Fruit fly (Drosophila melanogaster) whole organism, embryonic: ENCODE results near the gene CG32985.

ENCODE experiments used
- Aef1 ChIP-seq: fragments of 200-800 bp; sonication (Bioruptor generic); IDR thresholded peaks from 3 replicates; pipeline ENCODE4 v1.3.6; 2022; ENCODE audit warnings: missing biosample characterization, missing genetic modification characterization
- CG12155 ChIP-seq: fragments of 200-800 bp; sonication (Bioruptor generic); optimal IDR thresholded peaks from 3 replicates; lab custom pipeline; 2016; ENCODE audit warnings: missing biosample characterization, missing genetic modification characterization
- CG13123 ChIP-seq: fragments of 200-800 bp; sonication (Bioruptor generic); optimal IDR thresholded peaks from 2 replicates; lab custom pipeline; 2016; ENCODE audit warnings: missing biosample characterization, missing genetic modification characterization
- CG1529 ChIP-seq: fragments of 200-800 bp; sonication (Bioruptor generic); optimal IDR thresholded peaks from 3 replicates; lab custom pipeline; 2018; ENCODE audit warnings: missing biosample characterization, missing genetic modification characterization
- CG2202 ChIP-seq: fragments of 200-800 bp; sonication (Bioruptor generic); optimal IDR thresholded peaks from 2 replicates; lab custom pipeline; 2018; ENCODE audit warnings: missing biosample characterization, mild to moderate bottlenecking, missing genetic modification characterization
- CG30020 ChIP-seq: fragments of 200-800 bp; optimal IDR thresholded peaks from 2 replicates; lab custom pipeline; 2019; ENCODE audit warnings: missing biosample characterization, mild to moderate bottlenecking, missing genetic modification characterization, moderate library complexity
- CG31388 ChIP-seq: fragments of 200-800 bp; sonication (Bioruptor generic); optimal IDR thresholded peaks from 2 replicates; lab custom pipeline; 2016; ENCODE audit warnings: missing biosample characterization, missing genetic modification characterization
- CG3281 ChIP-seq: fragments of 200-800 bp; sonication (Bioruptor generic); optimal IDR thresholded peaks from 3 replicates; lab custom pipeline; 2017; ENCODE audit warnings: missing biosample characterization, mild to moderate bottlenecking, missing genetic modification characterization
- CG34422 ChIP-seq: fragments of 200-800 bp; sonication (Bioruptor generic); IDR thresholded peaks from 3 replicates; pipeline ENCODE4 v1.3.6; 2022; ENCODE audit warnings: missing biosample characterization, missing genetic modification characterization
- CG3995 ChIP-seq: fragments of 200-800 bp; sonication (Bioruptor generic); optimal IDR thresholded peaks from 3 replicates; lab custom pipeline; 2016; ENCODE audit warnings: missing biosample characterization, missing genetic modification characterization
- CG7839 ChIP-seq: fragments of 200-800 bp; sonication (Bioruptor generic); optimal IDR thresholded peaks from 3 replicates; lab custom pipeline; 2018; ENCODE audit warnings: missing biosample characterization, mild to moderate bottlenecking, missing genetic modification characterization, moderate library complexity
- CG7987 ChIP-seq: fragments of 200-800 bp; sonication (Bioruptor generic); optimal IDR thresholded peaks from 2 replicates; lab custom pipeline; 2018; ENCODE audit warnings: missing biosample characterization, mild to moderate bottlenecking, missing genetic modification characterization, moderate library complexity
- CG9876 ChIP-seq: fragments of 200-800 bp; sonication (Bioruptor generic); optimal IDR thresholded peaks from 2 replicates; lab custom pipeline; 2016; ENCODE audit warnings: missing biosample characterization, missing genetic modification characterization
- D19A ChIP-seq: fragments of 200-800 bp; optimal IDR thresholded peaks from 3 replicates; lab custom pipeline; 2019; ENCODE audit warnings: missing biosample characterization, mild to moderate bottlenecking, missing genetic modification characterization, moderate library complexity
- D19B ChIP-seq: fragments of 200-800 bp; sonication (Bioruptor generic); optimal IDR thresholded peaks from 2 replicates; lab custom pipeline; 2017; ENCODE audit warnings: missing biosample characterization, mild to moderate bottlenecking, missing genetic modification characterization
- Dll ChIP-seq: fragments of 200-800 bp; sonication (Bioruptor generic); IDR thresholded peaks from 4 replicates; pipeline ENCODE4 v1.3.6; 2022; ENCODE audit warnings: missing biosample characterization, missing genetic modification characterization; ENCODE audit not compliant: partially characterized antibody
- Drgx ChIP-seq: fragments of 200-800 bp; sonication (Bioruptor generic); IDR thresholded peaks from 2 replicates; pipeline ENCODE4 v1.3.6; 2022; ENCODE audit warnings: missing biosample characterization, missing genetic modification characterization
- E2f1 ChIP-seq: fragments of 200-800 bp; sonication (Bioruptor generic); IDR thresholded peaks from 2 replicates; pipeline ENCODE4 v1.3.6; 2022; ENCODE audit warnings: missing biosample characterization, missing genetic modification characterization
- ERR ChIP-seq: fragments of 200-800 bp; sonication (Bioruptor generic); optimal IDR thresholded peaks from 2 replicates; lab custom pipeline; 2016; ENCODE audit warnings: missing biosample characterization, missing genetic modification characterization
- Elba2 ChIP-seq: fragments of 200-800 bp; sonication (Bioruptor generic); optimal IDR thresholded peaks from 3 replicates; lab custom pipeline; 2016; ENCODE audit warnings: missing biosample characterization, missing genetic modification characterization
- GATAe ChIP-seq: fragments of 200-800 bp; sonication (Bioruptor generic); conservative IDR thresholded peaks from 2 replicates; pipeline ENCODE4 v1.3.6; 2022; ENCODE audit warnings: missing biosample characterization, missing genetic modification characterization
- Hr51 ChIP-seq, 2 experiments: fragments of 200-800 bp; sonication (Bioruptor generic); optimal IDR thresholded peaks; 2 replicates in 1 of 2; 3 replicates in 1 of 2; lab custom pipeline; 2016 to 2018; ENCODE audit warnings: missing biosample characterization in 2 of 2, missing genetic modification characterization in 2 of 2, mild to moderate bottlenecking in 1 of 2, moderate library complexity in 1 of 2
- Hr78 ChIP-seq, 2 experiments: fragments of 200-800 bp in 1 of 2; fragments of >200 bp in 1 of 2; sonication (Bioruptor generic) in 1 of 2; optimal IDR thresholded peaks; 2 replicates each; lab custom pipeline; 2017 to 2019; ENCODE audit warnings: missing biosample characterization in 2 of 2, missing genetic modification characterization in 2 of 2, mild to moderate bottlenecking in 1 of 2, moderate library complexity in 1 of 2
- NC2β ChIP-seq: fragments of 200-800 bp; sonication (Bioruptor generic); optimal IDR thresholded peaks from 2 replicates; lab custom pipeline; 2016; ENCODE audit warnings: missing biosample characterization, missing genetic modification characterization
- Neu2 ChIP-seq: fragments of 200-800 bp; sonication (Bioruptor generic); optimal IDR thresholded peaks from 3 replicates; lab custom pipeline; 2016; ENCODE audit warnings: missing biosample characterization, missing genetic modification characterization, borderline replicate concordance
- Oaz ChIP-seq: fragments of 200-800 bp; sonication (Bioruptor generic); IDR thresholded peaks from 2 replicates; pipeline ENCODE4 v1.3.6; 2022; ENCODE audit warnings: missing biosample characterization, missing genetic modification characterization
- Ravus ChIP-seq: fragments of 200-800 bp; sonication (Bioruptor generic); IDR thresholded peaks from 2 replicates; pipeline ENCODE4 v1.3.6; 2022; ENCODE audit warnings: missing biosample characterization, missing genetic modification characterization
- Sox102F ChIP-seq: fragments of 200-800 bp; sonication (Bioruptor generic); optimal IDR thresholded peaks from 2 replicates; lab custom pipeline; 2018; ENCODE audit warnings: missing biosample characterization, mild to moderate bottlenecking, missing genetic modification characterization, moderate library complexity
- abd-A ChIP-seq: fragments of 200-800 bp; sonication (Bioruptor generic); optimal IDR thresholded peaks from 3 replicates; lab custom pipeline; 2019; ENCODE audit warnings: missing biosample characterization, mild to moderate bottlenecking, missing genetic modification characterization, moderate library complexity
- br ChIP-seq: fragments of >200 bp; optimal IDR thresholded peaks from 2 replicates; lab custom pipeline; 2017
- cato ChIP-seq: fragments of 200-800 bp; sonication (Bioruptor generic); optimal IDR thresholded peaks from 2 replicates; lab custom pipeline; 2016; ENCODE audit warnings: missing biosample characterization, missing genetic modification characterization, borderline replicate concordance
- da ChIP-seq: fragments of 200-800 bp; sonication (Bioruptor generic); optimal IDR thresholded peaks from 2 replicates; lab custom pipeline; 2016; ENCODE audit warnings: missing biosample characterization, missing genetic modification characterization
- dysf ChIP-seq: fragments of 200-800 bp; sonication (Bioruptor generic); IDR thresholded peaks from 3 replicates; pipeline ENCODE4 v1.3.6; 2022; ENCODE audit warnings: missing biosample characterization, missing genetic modification characterization
- exex ChIP-seq: fragments of 200-800 bp; sonication (Bioruptor generic); optimal IDR thresholded peaks from 4 replicates; lab custom pipeline; 2018; ENCODE audit warnings: missing biosample characterization, mild to moderate bottlenecking, missing genetic modification characterization, moderate library complexity
- grn ChIP-seq: fragments of 200-800 bp; sonication (Bioruptor generic); optimal IDR thresholded peaks from 3 replicates; lab custom pipeline; 2017; ENCODE audit warnings: missing biosample characterization, missing genetic modification characterization
- gsb-n ChIP-seq: fragments of 200-800 bp; sonication (Bioruptor generic); optimal IDR thresholded peaks from 3 replicates; lab custom pipeline; 2018; ENCODE audit warnings: missing biosample characterization, mild to moderate bottlenecking, missing genetic modification characterization
- kah ChIP-seq: fragments of 200-800 bp; sonication (Bioruptor generic); optimal IDR thresholded peaks from 2 replicates; lab custom pipeline; 2018; ENCODE audit warnings: missing biosample characterization, mild to moderate bottlenecking, missing genetic modification characterization
- kay ChIP-seq: fragments of 200-800 bp; sonication (Bioruptor generic); optimal IDR thresholded peaks from 2 replicates; lab custom pipeline; 2016; ENCODE audit warnings: missing biosample characterization, missing genetic modification characterization
- knrl ChIP-seq: fragments of 200-800 bp; sonication (Bioruptor generic); IDR thresholded peaks from 3 replicates; pipeline ENCODE4 v1.3.6; 2022; ENCODE audit warnings: missing biosample characterization, missing genetic modification characterization; ENCODE audit not compliant: partially characterized antibody
- lab ChIP-seq: fragments of 200-800 bp; sonication (Bioruptor generic); optimal IDR thresholded peaks from 3 replicates; lab custom pipeline; 2017; ENCODE audit warnings: missing biosample characterization, missing genetic modification characterization, mild to moderate bottlenecking, moderate library complexity, missing genetic modification reagents
- lola ChIP-seq, 3 experiments: fragments of >200 bp in 2 of 3; fragments of 200-800 bp in 1 of 3; sonication (Bioruptor generic) in 1 of 3; optimal IDR thresholded peaks; 2 replicates each; lab custom pipeline; 2017 to 2019; ENCODE audit warnings: missing biosample characterization in 3 of 3, missing genetic modification characterization in 3 of 3, mild to moderate bottlenecking in 1 of 3, moderate library complexity in 1 of 3
- mirr ChIP-seq: fragments of 200-800 bp; sonication (Bioruptor generic); optimal IDR thresholded peaks from 3 replicates; lab custom pipeline; 2018; ENCODE audit warnings: missing biosample characterization, mild to moderate bottlenecking, missing genetic modification characterization
- prd ChIP-seq, 3 experiments: fragments of >200 bp in 2 of 3; fragments of 200-800 bp in 1 of 3; sonication (Bioruptor generic) in 1 of 3; optimal IDR thresholded peaks in 2 of 3; IDR thresholded peaks in 1 of 3; 2 replicates in 2 of 3; 3 replicates in 1 of 3; pipeline versions ENCODE4 v1.3.6 to Lab custom; 2017 to 2022; ENCODE audit warnings: missing biosample characterization in 1 of 3, missing genetic modification characterization in 1 of 3
- sisA ChIP-seq: fragments of 200-800 bp; sonication (Bioruptor generic); IDR thresholded peaks from 2 replicates; pipeline ENCODE4 v1.3.6; 2022; ENCODE audit warnings: missing biosample characterization, missing genetic modification characterization
- sug ChIP-seq: fragments of 200-800 bp; optimal IDR thresholded peaks from 2 replicates; lab custom pipeline; 2019; ENCODE audit warnings: missing biosample characterization, mild to moderate bottlenecking, missing genetic modification characterization, moderate library complexity
- tna ChIP-seq: fragments of 200-800 bp; sonication (Bioruptor generic); IDR thresholded peaks from 2 replicates; pipeline ENCODE4 v1.3.6; 2022; ENCODE audit warnings: missing biosample characterization, missing genetic modification characterization; ENCODE audit not compliant: partially characterized antibody
- ttk ChIP-seq: fragments of 200-800 bp; sonication (Bioruptor generic); IDR thresholded peaks from 2 replicates; pipeline ENCODE4 v2.1.2; 2022; ENCODE audit warnings: missing biosample characterization, missing genetic modification characterization
- tx ChIP-seq: fragments of 200-800 bp; sonication (Bioruptor generic); optimal IDR thresholded peaks from 2 replicates; lab custom pipeline; 2016; ENCODE audit warnings: missing biosample characterization, missing genetic modification characterization
- z ChIP-seq: fragments of 200-800 bp; sonication (Bioruptor generic); IDR thresholded peaks from 3 replicates; pipeline ENCODE4 v1.3.6; 2022; ENCODE audit warnings: missing biosample characterization, missing genetic modification characterization

Gene CG32985

dm6 chr2L:9011543-9012238 lies 49.4 kb downstream of the CG32985 start, which contains the start of gene CG13102 (continued):
- TF ChIP-seq sug (tag; lab: Kevin White, UChicago) (peak; percentile 56), Ravus (GFP tag; lab: Robert Waterston, UW) (no peak), da (GFP tag; lab: Kevin White, UChicago) (no peak), lab (GFP tag; lab: Kevin White, UChicago) (peak; percentile 5), abd-A (tag; lab: Kevin White, UChicago) (no peak), CG7839 (no peak), cato (GFP tag; lab: Kevin White, UChicago) (no peak), exex (peak; percentile 92), CG9876 (GFP tag; lab: Kevin White, UChicago) (no peak), CG12155 (GFP tag; lab: Kevin White, UChicago) (no peak), kah (no peak), Drgx (GFP tag; lab: Robert Waterston, UW) (no peak), CG13123 (GFP tag; lab: Kevin White, UChicago) (no peak), gsb-n (tag; lab: Kevin White, UChicago) (no peak), CG2202 (tag; lab: Kevin White, UChicago) (no peak), NC2β (GFP tag; lab: Kevin White, UChicago) (no peak), ERR (GFP tag; lab: Kevin White, UChicago) (no peak), grn (GFP tag; lab: Kevin White, UChicago) (peak; percentile 61), br (lab: Kevin White, UChicago) (no peak), Hr78 (GFP tag; optimal IDR thresholded peaks at IDR 0.05; lab: Kevin White, UChicago) (no peak), Aef1 (GFP tag; lab: Robert Waterston, UW) (no peak), tx (no peak), ttk (GFP tag; lab: Robert Waterston, UW) (no peak), CG3995 (GFP tag; lab: Kevin White, UChicago) (no peak), Neu2 (GFP tag; lab: Kevin White, UChicago) (no peak), mirr (GFP tag; lab: Kevin White, UChicago) (peak; percentile 29), Oaz (GFP tag; lab: Robert Waterston, UW) (no peak), z (no peak), D19A (tag; lab: Kevin White, UChicago) (no peak), kay (GFP tag; lab: Kevin White, UChicago) (no peak), D19B (GFP tag; lab: Kevin White, UChicago) (no peak), E2f1 (GFP tag; lab: Robert Waterston, UW) (no peak), CG1529 (GFP tag; lab: Kevin White, UChicago) (no peak), Elba2 (GFP tag; lab: Kevin White, UChicago) (no peak), CG31388 (no peak), GATAe (GFP tag; lab: Robert Waterston, UW) (peak; percentile 59; the same call in 1 of the 2 replicates), Sox102F (GFP tag; lab: Kevin White, UChicago) (no peak), CG30020 (tag; lab: Kevin White, UChicago) (no peak), CG7987 (GFP tag; lab: Kevin White, UChicago) (no peak), tna (no peak), Dll (no peak), knrl (GFP tag; lab: Robert Waterston, UW) (no peak), CG3281 (GFP tag; lab: Kevin White, UChicago) (peak; percentile 21), prd (optimal IDR thresholded peaks at IDR 0.05; lab: Kevin White, UChicago) (no peak), prd (GFP tag; IDR thresholded peaks at IDR 0.05; lab: Robert Waterston, UW) (no peak), lola (GFP tag; optimal IDR thresholded peaks at IDR 0.05; lab: Kevin White, UChicago) (no peak), CG34422 (GFP tag; lab: Robert Waterston, UW) (no peak), sisA (GFP tag; lab: Robert Waterston, UW) (no peak), dysf (GFP tag; lab: Robert Waterston, UW) (no peak), Hr51 (GFP tag; optimal IDR thresholded peaks at IDR 0.05; lab: Kevin White, UChicago) (peak in 1 of 2 experiments; percentile 45)
